Worm (Caenorhabditis elegans) whole organism, L4 larva: ENCODE data around the gene T03F6.9.

Source experiments
- F49E8.2 ChIP-seq: sonication (generic microtip); optimal IDR thresholded peaks from 2 replicates; lab custom pipeline; 2016; ENCODE audit warnings: missing compliant biosample characterization, mild to moderate bottlenecking, missing genetic modification characterization, borderline replicate concordance
- arid-1 ChIP-seq: fragments of 200-800 bp; sonication (Bioruptor generic); conservative IDR thresholded peaks from 2 replicates; pipeline ENCODE4 v1.3.6; 2022; ENCODE audit warnings: missing genetic modification reagents, missing genetic modification characterization, missing compliant biosample characterization
- cey-2 ChIP-seq: sonication (generic microtip); optimal IDR thresholded peaks from 3 replicates; lab custom pipeline; 2017; ENCODE audit warnings: missing genetic modification characterization, mild to moderate bottlenecking, missing compliant biosample characterization, antibody characterized with exemption, borderline replicate concordance; ENCODE audit not compliant: insufficient read depth
- dmd-8 ChIP-seq: fragments of 200-800 bp; sonication (Bioruptor generic); IDR thresholded peaks from 2 replicates; pipeline ENCODE4 v1.3.6; 2022; ENCODE audit warnings: missing genetic modification characterization, missing compliant biosample characterization
- jun-1 ChIP-seq: fragments of 150-350 bp; optimal IDR thresholded peaks from 2 replicates; lab custom pipeline; 2014; ENCODE audit warnings: missing biosample characterization, missing genetic modification reagents, missing genetic modification characterization
- nhr-11 ChIP-seq: fragments of 150-350 bp; optimal IDR thresholded peaks from 2 replicates; lab custom pipeline; 2014; ENCODE audit warnings: missing biosample characterization, missing genetic modification characterization
- pha-4 ChIP-seq, 2 experiments: fragments of 150-350 bp in 1 of 2; fragments of 200-800 bp in 1 of 2; sonication (Bioruptor generic) in 1 of 2; IDR thresholded peaks in 1 of 2; optimal IDR thresholded peaks in 1 of 2; 2 replicates each; pipeline versions ENCODE4 v1.3.6 to Lab custom; 2014 to 2022; ENCODE audit warnings: missing genetic modification characterization in 2 of 2, missing genetic modification reagents in 2 of 2, missing biosample characterization in 1 of 2, missing compliant biosample characterization in 1 of 2

- no peak for TF ChIP-seq arid-1 (GFP tag; lab: Robert Waterston, UW)
- TF ChIP-seq F49E8.2: no peak
- no peak for TF ChIP-seq nhr-11
- no peak for TF ChIP-seq cey-2 (tag; lab: Kevin White, UChicago)
- TF ChIP-seq dmd-8 (GFP tag; lab: Robert Waterston, UW): no peak
- TF ChIP-seq jun-1 (tag; lab: Kevin White, UChicago): no peak
- TF ChIP-seq pha-4 (GFP tag; IDR thresholded peaks at IDR 0.05; lab: Robert Waterston, UW): no peak
- no peak for TF ChIP-seq pha-4 (tag; optimal IDR thresholded peaks at IDR 0.05; lab: Kevin White, UChicago)
Measured at ce11 chrIII:13348891-13349290, 22.0 kb downstream of the T03F6.9 start.
